Fruit fly (Drosophila melanogaster): ENCODE measurements around the gene Mnn1.

- TF ChIP-seq Rel (GFP tag; optimal IDR thresholded peaks at IDR 0.05) (no peak), Rel (tag; optimal IDR thresholded peaks at IDR 0.05) (no peak), dl (GFP tag; optimal IDR thresholded peaks at IDR 0.05; ENCODE audit: insufficient read depth in 1 of 2, partially characterized antibody in 2 of 2) (no peak), br (GFP tag; optimal IDR thresholded peaks at IDR 0.05) (no peak), Abd-B (GFP tag; optimal IDR thresholded peaks at IDR 0.05) (no peak), dmrt93B (GFP tag; optimal IDR thresholded peaks at IDR 0.05) (no peak), Dif (GFP tag; optimal IDR thresholded peaks at IDR 0.05; ENCODE audit: partially characterized antibody) (no peak), lola (GFP tag; optimal IDR thresholded peaks at IDR 0.05) (no peak), fru (GFP tag; optimal IDR thresholded peaks at IDR 0.05) (no peak), Mio (GFP tag; optimal IDR thresholded peaks at IDR 0.05) (no peak)
Observed at dm6 chr2L:7049680-7050289, 6.3 kb upstream of the Mnn1 start.
